Fruit fly (Drosophila melanogaster): ENCODE results near the gene Ilp8.

Ilp8 gene

DNA sequence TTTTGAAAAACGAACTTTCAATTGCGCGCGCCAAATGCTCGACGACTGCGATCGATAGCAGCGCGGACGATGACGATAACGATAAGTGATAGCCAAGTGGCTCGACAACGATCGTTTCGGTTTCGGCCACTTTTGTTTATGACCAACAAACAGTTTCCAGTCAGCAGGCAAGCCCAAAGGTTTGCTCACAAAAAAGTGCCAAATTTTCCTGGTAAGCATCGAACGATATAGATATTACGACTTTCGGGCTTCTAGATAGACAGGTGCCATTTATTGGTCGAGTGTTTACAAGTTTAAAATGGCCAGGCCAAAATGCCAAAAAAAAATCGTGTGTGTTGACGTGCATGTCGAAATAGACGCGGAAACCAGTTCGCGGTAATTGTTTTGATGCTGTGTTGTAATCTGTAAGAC is 23.6 kb upstream of the Ilp8 start, which contains the start of gene CG7724 (continued):
- TF ChIP-seq gcm (GFP tag; optimal IDR thresholded peaks at IDR 0.05) (no peak), Rx (GFP tag; IDR thresholded peaks at IDR 0.05) (no peak), CG14667 (GFP tag; IDR thresholded peaks at IDR 0.05) (no peak), p53 (GFP tag; optimal IDR thresholded peaks at IDR 0.05) (no peak), lmd (GFP tag; IDR thresholded peaks at IDR 0.05) (no peak), B-H2 (GFP tag; optimal IDR thresholded peaks at IDR 0.05) (no peak), Hr78 (GFP tag; optimal IDR thresholded peaks at IDR 0.05) (no peak), Awh (GFP tag; IDR thresholded peaks at IDR 0.05) (no peak), jigr1 (GFP tag; IDR thresholded peaks at IDR 0.05) (no peak), kay (GFP tag; optimal IDR thresholded peaks at IDR 0.05) (no peak), CG12236 (GFP tag; optimal IDR thresholded peaks at IDR 0.05) (no peak), CG7556 (GFP tag; optimal IDR thresholded peaks at IDR 0.05) (no peak), maf-S (GFP tag; optimal IDR thresholded peaks at IDR 0.05) (no peak), GATAe (GFP tag; conservative IDR thresholded peaks at IDR 0.05) (no peak), Gug (GFP tag; IDR thresholded peaks at IDR 0.05) (no peak), schlank (tag; optimal IDR thresholded peaks at IDR 0.05) (no peak), Abd-B (GFP tag; optimal IDR thresholded peaks at IDR 0.05) (no peak), ato (GFP tag; IDR thresholded peaks at IDR 0.05; ENCODE audit: partially characterized antibody) (peak; percentile 87), CG5245 (GFP tag; optimal IDR thresholded peaks at IDR 0.05) (no peak), CG8290 (GFP tag; optimal IDR thresholded peaks at IDR 0.05) (no peak), CG8290 (tag; optimal IDR thresholded peaks at IDR 0.05) (peak in 1 of 2 experiments; percentile 27), fd102C (GFP tag; optimal IDR thresholded peaks at IDR 0.05) (no peak), wor (GFP tag; IDR thresholded peaks at IDR 0.05) (no peak), crol (GFP tag; IDR thresholded peaks at IDR 0.05) (no peak), CG11504 (tag; optimal IDR thresholded peaks at IDR 0.05) (peak; percentile 59), CG17612 (GFP tag; IDR thresholded peaks at IDR 0.05) (no peak), pnt (GFP tag; optimal IDR thresholded peaks at IDR 0.05) (no peak), CG1602 (GFP tag; optimal IDR thresholded peaks at IDR 0.05) (no peak), en (GFP tag; optimal IDR thresholded peaks at IDR 0.05) (no peak), Hr51 (GFP tag; optimal IDR thresholded peaks at IDR 0.05) (no peak), Lim3 (GFP tag; IDR thresholded peaks at IDR 0.05) (no peak), br (optimal IDR thresholded peaks at IDR 0.05) (no peak), CG9932 (GFP tag; IDR thresholded peaks at IDR 0.05) (no peak), ac (GFP tag; optimal IDR thresholded peaks at IDR 0.05) (no peak), CG10366 (GFP tag; IDR thresholded peaks at IDR 0.05) (no peak), CG7357 (GFP tag; IDR thresholded peaks at IDR 0.05) (no peak), bab2 (GFP tag; optimal IDR thresholded peaks at IDR 0.05) (no peak), CG14050 (GFP tag; IDR thresholded peaks at IDR 0.05) (no peak), crp (GFP tag; optimal IDR thresholded peaks at IDR 0.05) (no peak), MESR4 (GFP tag; optimal IDR thresholded peaks at IDR 0.05) (no peak), CG10959 (GFP tag; IDR thresholded peaks at IDR 0.05) (no peak), Ets65A (GFP tag) (peak; percentile 79), CG11695 (GFP tag; IDR thresholded peaks at IDR 0.05) (no peak), CG9215 (GFP tag; IDR thresholded peaks at IDR 0.05) (no peak), grau (tag; optimal IDR thresholded peaks at IDR 0.05) (peak; percentile 4), lab (GFP tag; optimal IDR thresholded peaks at IDR 0.05) (no peak), croc (GFP tag; conservative IDR thresholded peaks at IDR 0.05) (no peak), dm (GFP tag; optimal IDR thresholded peaks at IDR 0.05) (no peak), grn (GFP tag; optimal IDR thresholded peaks at IDR 0.05) (no peak), stwl (tag; optimal IDR thresholded peaks at IDR 0.05) (peak; percentile 72), Ptx1 (GFP tag; IDR thresholded peaks at IDR 0.05) (no peak), Sox100B (GFP tag; optimal IDR thresholded peaks at IDR 0.05) (no peak), CG14710 (tag; optimal IDR thresholded peaks at IDR 0.05) (no peak), CG9609 (GFP tag; optimal IDR thresholded peaks at IDR 0.05) (no peak)
